Fruit fly (Drosophila melanogaster): ENCODE measurements around the gene CG3430.

The CG3430 gene

dm6 chr2L:6918517-6919202 lies 38.1 kb upstream of the CG3430 start, which contains the start of gene nop5 (continued):
- TF ChIP-seq CG7556 (GFP tag; optimal IDR thresholded peaks at IDR 0.05) (peak; percentile 84), klu (GFP tag; IDR thresholded peaks at IDR 0.05) (no peak), TFAM (GFP tag; optimal IDR thresholded peaks at IDR 0.05) (no peak), CG4854 (GFP tag; optimal IDR thresholded peaks at IDR 0.05) (no peak), CG8290 (GFP tag; optimal IDR thresholded peaks at IDR 0.05) (peak; percentile 19), CG8290 (tag; optimal IDR thresholded peaks at IDR 0.05) (no peak), Hmr (GFP tag; optimal IDR thresholded peaks at IDR 0.05) (peak; percentile 79), CG32767 (GFP tag; IDR thresholded peaks at IDR 0.05) (no peak), Dfd (GFP tag; optimal IDR thresholded peaks at IDR 0.05) (no peak), CG4730 (GFP tag; IDR thresholded peaks at IDR 0.05) (no peak), Rfx (GFP tag; IDR thresholded peaks at IDR 0.05) (peak; percentile 43; the same call in 1 of the 2 replicates), tup (GFP tag; optimal IDR thresholded peaks at IDR 0.05) (no peak), CG30403 (GFP tag; optimal IDR thresholded peaks at IDR 0.05) (peak; percentile 60), CG11695 (GFP tag; IDR thresholded peaks at IDR 0.05) (no peak; the same call in 2 of the 3 replicates), Meics (GFP tag; optimal IDR thresholded peaks at IDR 0.05) (peak; percentile 83), CG10565 (GFP tag; optimal IDR thresholded peaks at IDR 0.05) (no peak), ewg (GFP tag; optimal IDR thresholded peaks at IDR 0.05) (no peak), Chrac-16 (GFP tag; optimal IDR thresholded peaks at IDR 0.05) (peak; percentile 33), Stat92E (GFP tag; optimal IDR thresholded peaks at IDR 0.05) (peak in 1 of 3 experiments; percentile 74), CG17568 (GFP tag; optimal IDR thresholded peaks at IDR 0.05) (no peak), zen (tag; optimal IDR thresholded peaks at IDR 0.05) (peak; percentile 20), pfk (GFP tag; optimal IDR thresholded peaks at IDR 0.05) (peak; percentile 15), CG12071 (GFP tag; optimal IDR thresholded peaks at IDR 0.05) (no peak), CG10959 (GFP tag; IDR thresholded peaks at IDR 0.05) (no peak), NfI (GFP tag; optimal IDR thresholded peaks at IDR 0.05) (peak; percentile 76), croc (GFP tag; conservative IDR thresholded peaks at IDR 0.05) (peak; percentile 28; the same call in 2 of the 3 replicates), CG2116 (GFP tag; optimal IDR thresholded peaks at IDR 0.05) (peak; percentile 33), Ravus (GFP tag; IDR thresholded peaks at IDR 0.05) (no peak), Antp (GFP tag; optimal IDR thresholded peaks at IDR 0.05) (no peak), Dip3 (GFP tag; optimal IDR thresholded peaks at IDR 0.05) (no peak), tio (GFP tag; optimal IDR thresholded peaks at IDR 0.05) (no peak), ro (GFP tag; IDR thresholded peaks at IDR 0.05) (no peak), sob (GFP tag; IDR thresholded peaks at IDR 0.05) (peak; percentile 21; the same call in 1 of the 2 replicates), fd64A (GFP tag; optimal IDR thresholded peaks at IDR 0.05) (no peak), crol (GFP tag; IDR thresholded peaks at IDR 0.05) (no peak), ftz-f1 (GFP tag; optimal IDR thresholded peaks at IDR 0.05) (peak; percentile 44), schlank (tag; optimal IDR thresholded peaks at IDR 0.05) (no peak), mirr (GFP tag; optimal IDR thresholded peaks at IDR 0.05) (no peak), fd96Cb (tag; optimal IDR thresholded peaks at IDR 0.05) (peak; percentile 52), gsb (GFP tag; IDR thresholded peaks at IDR 0.05) (no peak), CG13894 (tag; optimal IDR thresholded peaks at IDR 0.05) (no peak), CG14667 (GFP tag; IDR thresholded peaks at IDR 0.05) (no peak), D19B (GFP tag; optimal IDR thresholded peaks at IDR 0.05) (peak; percentile 99), Oli (tag; optimal IDR thresholded peaks at IDR 0.05) (no peak), CG8359 (GFP tag; optimal IDR thresholded peaks at IDR 0.05; ENCODE audit: borderline replicate concordance) (peak; percentile 20), CG11696 (GFP tag; IDR thresholded peaks at IDR 0.05) (no peak), CG10654 (GFP tag; optimal IDR thresholded peaks at IDR 0.05) (peak; percentile 35), Myb (GFP tag; optimal IDR thresholded peaks at IDR 0.05) (no peak), CG18011 (GFP tag; optimal IDR thresholded peaks at IDR 0.05) (no peak), CG7928 (GFP tag; optimal IDR thresholded peaks at IDR 0.05) (no peak)

Data from whole organism, embryonic.